Worm (Caenorhabditis elegans): ENCODE measurements around the gene nspb-10.

ce11 chrII:14636737-14637136 is 48.7 kb upstream of the nspb-10 start, which contains the start of gene sre-13:
- TF ChIP-seq lir-3 (tag; optimal IDR thresholded peaks at IDR 0.05; ENCODE audit: poor library complexity) (no peak), nhr-12 (tag; optimal IDR thresholded peaks at IDR 0.05) (no peak), xbp-1 (tag; optimal IDR thresholded peaks at IDR 0.05) (no peak), hlh-4 (tag; optimal IDR thresholded peaks at IDR 0.05) (no peak), blmp-1 (tag; optimal IDR thresholded peaks at IDR 0.05) (no peak)

Data from whole organism, L1 larva.